Worm (Caenorhabditis elegans): ENCODE data around the gene sel-10.

Gene sel-10

DNA sequence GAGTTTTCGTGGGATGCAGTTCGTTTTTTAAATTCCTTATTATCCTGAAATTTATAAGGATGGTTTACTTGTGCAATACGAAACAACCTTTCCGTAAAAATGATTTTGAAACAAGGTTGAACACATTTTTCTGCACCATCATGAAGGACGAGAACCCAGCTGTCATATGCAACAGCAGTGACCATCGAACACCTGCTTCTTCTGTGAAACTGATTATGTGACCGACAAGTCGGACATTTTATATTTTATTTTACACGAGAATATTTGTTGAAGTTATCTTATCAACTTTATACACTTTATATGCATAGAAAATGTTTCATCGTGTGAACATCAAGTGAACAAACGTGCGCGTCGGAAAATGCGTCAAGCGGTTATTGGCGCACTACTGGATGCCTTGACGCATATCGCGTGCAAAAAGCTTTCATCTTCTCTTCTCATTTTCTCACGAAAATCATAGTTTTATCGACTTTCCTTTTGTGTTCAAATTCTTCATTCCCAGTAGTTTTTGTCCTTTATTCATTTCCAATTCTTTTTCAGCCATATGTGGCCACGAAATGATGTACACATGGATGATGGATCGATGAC, at the start of gene sel-10 (continued):
- TF ChIP-seq hpl-2 (GFP tag; optimal IDR thresholded peaks at IDR 0.05) = no peak
- no peak for TF ChIP-seq unc-30 (tag; optimal IDR thresholded peaks at IDR 0.05)
- peak; percentile 55 for TF ChIP-seq blmp-1 (tag; optimal IDR thresholded peaks at IDR 0.05)
- TF ChIP-seq lin-15B (tag; optimal IDR thresholded peaks at IDR 0.05) = peak; percentile 63
- no peak for TF ChIP-seq ama-1 (optimal IDR thresholded peaks at IDR 0.05)
- peak; percentile 71 for TF ChIP-seq fkh-8 (tag; optimal IDR thresholded peaks at IDR 0.05)
- no peak for TF ChIP-seq pag-3 (tag; optimal IDR thresholded peaks at IDR 0.05; ENCODE audit: borderline replicate concordance, insufficient read depth)
- TF ChIP-seq ceh-8 (GFP tag; optimal IDR thresholded peaks at IDR 0.05) = peak; percentile 61
- peak; percentile 83 for TF ChIP-seq nhr-20 (tag; optimal IDR thresholded peaks at IDR 0.05)
- peak; percentile 82 for TF ChIP-seq nhr-19 (GFP tag; conservative IDR thresholded peaks at IDR 0.05)
- TF ChIP-seq jun-1 (tag; optimal IDR thresholded peaks at IDR 0.05) = peak; percentile 50
- no peak for TF ChIP-seq nhr-237 (tag; optimal IDR thresholded peaks at IDR 0.05)
- TF ChIP-seq ztf-4 (tag; optimal IDR thresholded peaks at IDR 0.05) = no peak
- no peak for TF ChIP-seq fos-1 (tag; optimal IDR thresholded peaks at IDR 0.05)
- peak; percentile 73 for TF ChIP-seq snpc-4 (tag; optimal IDR thresholded peaks at IDR 0.05)
- no peak for TF ChIP-seq zag-1 (tag; optimal IDR thresholded peaks at IDR 0.05)
- TF ChIP-seq unc-62 (GFP tag; optimal IDR thresholded peaks at IDR 0.05) = no peak
- peak; percentile 81 for TF ChIP-seq snu-23 (GFP tag; optimal IDR thresholded peaks at IDR 0.05)
- peak; percentile 87 for TF ChIP-seq nhr-71 (tag; optimal IDR thresholded peaks at IDR 0.05)
- TF ChIP-seq unc-86 (tag; optimal IDR thresholded peaks at IDR 0.05) = peak; percentile 74
- TF ChIP-seq skn-1 (tag; optimal IDR thresholded peaks at IDR 0.05) = peak; percentile 51
- peak; percentile 47 to 88 (median 79) for TF ChIP-seq dpl-1 (GFP tag; optimal IDR thresholded peaks at IDR 0.05)
- TF ChIP-seq C34B4.2 (tag; optimal IDR thresholded peaks at IDR 0.05) = no peak
- TF ChIP-seq ceh-82 (tag; optimal IDR thresholded peaks at IDR 0.05) = peak; percentile 67 to 85 (median 70)
- TF ChIP-seq lsy-2 (tag; optimal IDR thresholded peaks at IDR 0.05) = peak; percentile 85 to 88
- TF ChIP-seq grh-1 (GFP tag; IDR thresholded peaks at IDR 0.05) = peak; percentile 15; the same call in 1 of the 2 replicates
- TF ChIP-seq lin-13 (GFP tag; optimal IDR thresholded peaks at IDR 0.05) = peak; percentile 65
- TF ChIP-seq nhr-11 (tag; optimal IDR thresholded peaks at IDR 0.05) = peak; percentile 9
- TF ChIP-seq nhr-47 (tag; optimal IDR thresholded peaks at IDR 0.05) = peak; percentile 87
- no peak for TF ChIP-seq fkh-10 (GFP tag; optimal IDR thresholded peaks at IDR 0.05)
- no peak for TF ChIP-seq Y116A8C.19 (tag; optimal IDR thresholded peaks at IDR 0.05; ENCODE audit: borderline replicate concordance)
- TF ChIP-seq aha-1 (tag; optimal IDR thresholded peaks at IDR 0.05) = peak; percentile 12
- peak; percentile 68 for TF ChIP-seq isw-1 (GFP tag; IDR thresholded peaks at IDR 0.05)

DNA sequence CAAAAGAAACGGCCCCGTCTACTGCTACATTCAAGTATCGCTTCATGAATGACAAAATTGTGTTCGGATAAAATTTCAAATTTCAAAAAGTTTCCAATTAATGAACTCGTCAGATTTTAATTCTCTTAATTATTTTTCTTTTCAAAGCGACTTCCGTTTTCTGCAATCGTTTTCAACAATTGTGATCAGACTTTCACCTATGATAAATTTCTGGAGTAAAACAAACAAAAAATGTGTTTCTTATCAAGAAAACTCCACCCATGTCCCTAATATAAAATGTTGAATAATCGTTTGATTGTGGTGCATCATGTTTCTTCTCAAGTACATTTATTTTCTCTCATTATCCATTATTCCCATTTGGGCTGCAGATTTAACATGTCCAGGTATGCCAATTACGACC, 48.0 kb upstream of the sel-10 start, which contains the start of gene F20G2.5:
F20G2.5 (plus strand) TSS at position 301 of the 400 bp plus-strand sequence.
- TF ChIP-seq mdl-1 (tag; optimal IDR thresholded peaks at IDR 0.05) (no peak), dsc-1 (tag; optimal IDR thresholded peaks at IDR 0.05) (no peak), elt-2 (tag; optimal IDR thresholded peaks at IDR 0.05) (peak; percentile 22), egl-13 (tag; optimal IDR thresholded peaks at IDR 0.05) (no peak), pag-3 (tag; optimal IDR thresholded peaks at IDR 0.05; ENCODE audit: borderline replicate concordance, insufficient read depth) (no peak), fos-1 (tag; optimal IDR thresholded peaks at IDR 0.05) (no peak)

DNA sequence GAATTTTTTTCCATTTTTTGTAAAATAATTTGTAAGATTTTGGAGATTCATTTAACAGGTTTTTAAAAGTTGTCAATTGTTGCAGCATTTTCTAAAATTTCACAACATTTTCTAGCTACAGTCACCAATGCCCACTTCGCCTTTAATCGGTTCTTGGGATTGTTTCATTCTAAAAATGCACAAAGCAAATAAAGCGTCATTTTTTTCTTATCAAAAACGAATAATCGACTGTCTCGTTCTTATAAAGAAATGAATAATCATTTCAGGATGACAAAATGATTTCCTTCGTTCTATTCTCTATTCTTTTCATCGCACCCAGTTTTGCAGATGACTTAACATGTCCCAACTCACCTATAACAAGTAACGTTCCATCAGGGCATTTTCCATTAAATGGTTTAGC, 43.6 kb upstream of the sel-10 start, which contains the start of gene F53C11.1:
F53C11.1 (plus strand) TSS at position 268 of the 400 bp plus-strand sequence.
- no peak for TF ChIP-seq mab-9 (GFP tag; IDR thresholded peaks at IDR 0.05)
- no peak for TF ChIP-seq lin-14 (GFP tag; optimal IDR thresholded peaks at IDR 0.05)
- no peak for TF ChIP-seq grh-1 (GFP tag; IDR thresholded peaks at IDR 0.05)
- no peak for TF ChIP-seq sox-4 (tag; optimal IDR thresholded peaks at IDR 0.05)
- TF ChIP-seq isw-1 (GFP tag; IDR thresholded peaks at IDR 0.05) = no peak
- TF ChIP-seq elt-2 (tag; optimal IDR thresholded peaks at IDR 0.05) = peak; percentile 18
- no peak for TF ChIP-seq egl-13 (tag; optimal IDR thresholded peaks at IDR 0.05)
